Worm (Caenorhabditis elegans): Measurements from ENCODE around the gene F32D1.8.

DNA sequence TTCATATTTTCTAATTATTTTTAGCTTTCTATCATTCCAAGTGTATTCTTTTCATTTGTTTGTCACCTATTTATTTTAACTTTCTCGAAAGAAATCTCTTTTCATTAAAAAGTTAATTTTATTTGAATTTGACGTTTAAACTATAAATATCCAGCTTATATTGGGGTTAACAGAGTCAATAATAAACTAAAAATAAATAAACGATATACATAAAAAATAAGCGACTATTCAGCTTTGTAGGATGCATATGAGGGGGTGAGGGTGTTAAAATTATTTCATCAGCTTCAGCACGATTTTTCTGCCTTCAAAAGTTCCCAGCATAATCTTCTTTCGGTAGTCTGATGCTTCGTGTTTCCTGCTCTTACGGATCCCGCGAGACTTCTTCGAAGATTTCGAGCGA, 3.9 kb downstream of the F32D1.8 start:
- no peak for TF ChIP-seq pha-4 (tag; optimal IDR thresholded peaks at IDR 0.05)
- no peak for TF ChIP-seq nfya-1 (tag; optimal IDR thresholded peaks at IDR 0.05; ENCODE audit: insufficient read depth)
- TF ChIP-seq elt-2 (tag; optimal IDR thresholded peaks at IDR 0.05) = no peak
- TF ChIP-seq hmg-11 (tag; optimal IDR thresholded peaks at IDR 0.05) = no peak
- no peak for TF ChIP-seq nhr-77 (tag; optimal IDR thresholded peaks at IDR 0.05)
- TF ChIP-seq unc-39 (tag; optimal IDR thresholded peaks at IDR 0.05) = no peak
- no peak for TF ChIP-seq nhr-12 (tag; optimal IDR thresholded peaks at IDR 0.05)
- TF ChIP-seq ceh-28 (tag; optimal IDR thresholded peaks at IDR 0.05) = no peak
- no peak for TF ChIP-seq ceh-9 (tag; optimal IDR thresholded peaks at IDR 0.05)
- TF ChIP-seq mdl-1 (tag; optimal IDR thresholded peaks at IDR 0.05) = no peak
- no peak for TF ChIP-seq zag-1 (tag; optimal IDR thresholded peaks at IDR 0.05)

Measured in whole organism, L3 larva.